Worm (Caenorhabditis elegans) whole organism, late embryonic: ENCODE results near the gene sru-12.
"Not testable (repeated sequence)": the region's sequence is repeated elsewhere in the genome, so short reads cannot be mapped to it uniquely, and the experiment has no call there.

Experiments used
- F13H6.1 ChIP-seq: sonication (generic microtip); optimal IDR thresholded peaks from 2 replicates; lab custom pipeline; 2016; ENCODE audit warnings: missing genetic modification characterization, missing compliant biosample characterization
- ama-1 ChIP-seq: fragments of 150-350 bp; optimal IDR thresholded peaks from 2 replicates; lab custom pipeline; 2014
- ceh-9 ChIP-seq: sonication (generic microtip); optimal IDR thresholded peaks from 2 replicates; lab custom pipeline; 2016; ENCODE audit warnings: mild to moderate bottlenecking, missing genetic modification characterization, inconsistent platforms, missing compliant biosample characterization
- elt-2 ChIP-seq: sonication (generic microtip); optimal IDR thresholded peaks from 2 replicates; lab custom pipeline; 2016; ENCODE audit warnings: missing genetic modification reagents, missing genetic modification characterization, missing compliant biosample characterization
- hlh-6 ChIP-seq: sonication (generic microtip); optimal IDR thresholded peaks from 2 replicates; lab custom pipeline; 2016; ENCODE audit warnings: missing genotype, missing genetic modification characterization, missing compliant biosample characterization
- nfya-1 ChIP-seq: sonication (generic microtip); optimal IDR thresholded peaks from 2 replicates; lab custom pipeline; 2017; ENCODE audit warnings: missing genetic modification characterization, mild to moderate bottlenecking, missing compliant biosample characterization, antibody characterized with exemption, moderate library complexity
- nhr-11 ChIP-seq: fragments of 150-350 bp; optimal IDR thresholded peaks from 2 replicates; lab custom pipeline; 2014; ENCODE audit warnings: missing biosample characterization, missing genetic modification characterization
- nhr-232 ChIP-seq: sonication (generic microtip); optimal IDR thresholded peaks from 2 replicates; lab custom pipeline; 2016; ENCODE audit warnings: missing genetic modification characterization, missing compliant biosample characterization
- pqm-1 ChIP-seq: sonication (generic microtip); optimal IDR thresholded peaks from 2 replicates; lab custom pipeline; 2016; ENCODE audit warnings: missing genetic modification characterization, missing compliant biosample characterization
- pros-1 ChIP-seq: fragments of 150-350 bp; optimal IDR thresholded peaks from 2 replicates; lab custom pipeline; 2014; ENCODE audit warnings: missing biosample characterization, missing genetic modification reagents, missing genetic modification characterization
- rnt-1 ChIP-seq: sonication (generic microtip); optimal IDR thresholded peaks from 2 replicates; lab custom pipeline; 2016; ENCODE audit warnings: missing genetic modification characterization, missing compliant biosample characterization
- tbx-7 ChIP-seq: sonication (generic microtip); optimal IDR thresholded peaks from 2 replicates; lab custom pipeline; 2016; ENCODE audit warnings: missing genotype, missing genetic modification characterization, missing compliant biosample characterization
- zip-5 ChIP-seq: sonication (generic microtip); optimal IDR thresholded peaks from 2 replicates; lab custom pipeline; 2016; ENCODE audit warnings: missing genetic modification characterization, missing compliant biosample characterization

DNA sequence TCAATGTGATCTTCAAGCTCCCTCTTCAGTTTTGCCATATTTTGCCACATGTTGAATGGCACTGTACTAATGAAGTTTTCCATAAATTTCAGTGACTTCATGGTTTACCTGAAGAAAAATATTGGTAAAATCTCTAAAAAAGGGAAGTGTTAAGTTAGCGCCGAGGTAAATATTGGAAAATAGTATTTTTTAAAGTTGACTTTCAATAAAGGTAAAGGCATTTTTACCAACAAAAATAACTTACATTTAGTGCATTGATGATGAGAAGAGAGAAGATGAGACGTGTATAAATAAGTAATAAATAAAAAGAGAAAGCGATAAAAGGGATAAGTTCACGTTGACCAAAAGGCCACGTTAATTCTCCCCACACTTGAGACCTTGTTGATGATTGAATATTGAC is 4.8 kb upstream of the sru-12 start, which contains the start of gene Y45F10B.8:
- TF ChIP-seq pros-1 (tag; lab: Kevin White, UChicago); F13H6.1 (tag; lab: Kevin White, UChicago); nfya-1 (tag; lab: Kevin White, UChicago); ama-1; pqm-1 (tag; lab: Kevin White, UChicago); hlh-6 (tag; lab: Kevin White, UChicago); nhr-232 (tag; lab: Kevin White, UChicago); nhr-11; tbx-7 (tag; lab: Kevin White, UChicago); ceh-9; elt-2 (tag; lab: Kevin White, UChicago); rnt-1 (tag; lab: Kevin White, UChicago); zip-5 (tag; lab: Kevin White, UChicago): not testable (repeated sequence)
